Worm (Caenorhabditis elegans) whole organism, L2 larva: ENCODE measurements around the gene C05D11.5.
A peak's percentile ranks its signal among the peaks of the same experiment; 100 is the strongest.

Source experiments
- C34F6.9 ChIP-seq: fragments of 150-350 bp; optimal IDR thresholded peaks from 2 replicates; lab custom pipeline; 2014; ENCODE audit warnings: missing biosample characterization, missing genetic modification characterization
- F13H6.1 ChIP-seq: sonication (generic microtip); optimal IDR thresholded peaks from 2 replicates; lab custom pipeline; 2016; ENCODE audit warnings: missing genetic modification characterization, missing compliant biosample characterization
- R02D3.7 ChIP-seq: fragments of 150-350 bp; optimal IDR thresholded peaks from 2 replicates; lab custom pipeline; 2014; ENCODE audit warnings: missing biosample characterization, missing genetic modification characterization
- Y55F3AM.14 ChIP-seq: fragments of 200-800 bp; sonication (Bioruptor generic); optimal IDR thresholded peaks from 2 replicates; lab custom pipeline; 2018; ENCODE audit warnings: mild to moderate bottlenecking, missing genetic modification characterization, missing compliant biosample characterization
- ZK546.5 ChIP-seq: sonication (generic microtip); optimal IDR thresholded peaks from 2 replicates; lab custom pipeline; 2017; ENCODE audit warnings: missing biosample characterization, missing genetic modification characterization
- alr-1 ChIP-seq: fragments of 150-350 bp; optimal IDR thresholded peaks from 2 replicates; lab custom pipeline; 2014; ENCODE audit warnings: missing biosample characterization, missing genetic modification characterization
- aly-2 ChIP-seq: fragments of 150-350 bp; optimal IDR thresholded peaks from 2 replicates; lab custom pipeline; 2014; ENCODE audit warnings: missing biosample characterization, missing genetic modification characterization
- ama-1 ChIP-seq: fragments of 150-350 bp; optimal IDR thresholded peaks from 2 replicates; lab custom pipeline; 2018; ENCODE audit warnings: inconsistent platforms
- blmp-1 ChIP-seq: sonication (generic microtip); optimal IDR thresholded peaks from 2 replicates; lab custom pipeline; 2017; ENCODE audit warnings: missing genetic modification characterization, mild to moderate bottlenecking, missing compliant biosample characterization, antibody characterized with exemption, moderate library complexity; ENCODE audit not compliant: insufficient read depth
- ceh-16 ChIP-seq: fragments of 150-350 bp; optimal IDR thresholded peaks from 2 replicates; lab custom pipeline; 2014; ENCODE audit warnings: missing biosample characterization, missing genetic modification characterization
- ceh-82 ChIP-seq: fragments of 150-350 bp; optimal IDR thresholded peaks from 2 replicates; lab custom pipeline; 2014; ENCODE audit warnings: missing biosample characterization, missing genetic modification characterization
- crh-2 ChIP-seq: sonication (generic microtip); optimal IDR thresholded peaks from 2 replicates; lab custom pipeline; 2017; ENCODE audit warnings: missing biosample characterization, missing genetic modification characterization
- dmd-4 ChIP-seq: sonication (generic microtip); optimal IDR thresholded peaks from 2 replicates; lab custom pipeline; 2017; ENCODE audit warnings: missing biosample characterization, missing genetic modification characterization
- egl-27 ChIP-seq: sonication (generic microtip); optimal IDR thresholded peaks from 3 replicates; lab custom pipeline; 2017; ENCODE audit warnings: missing biosample characterization, missing genetic modification reagents, missing genetic modification characterization
- elt-1 ChIP-seq: fragments of 150-350 bp; optimal IDR thresholded peaks from 2 replicates; lab custom pipeline; 2014; ENCODE audit warnings: missing biosample characterization, missing genetic modification characterization
- elt-3 ChIP-seq: sonication (generic microtip); optimal IDR thresholded peaks from 2 replicates; lab custom pipeline; 2017; ENCODE audit warnings: missing biosample characterization, missing genetic modification characterization
- fos-1 ChIP-seq: fragments of 150-350 bp; optimal IDR thresholded peaks from 2 replicates; lab custom pipeline; 2014; ENCODE audit warnings: missing biosample characterization, missing genetic modification characterization
- gmeb-1 ChIP-seq: fragments of 150-350 bp; optimal IDR thresholded peaks from 2 replicates; lab custom pipeline; 2014; ENCODE audit warnings: missing biosample characterization, missing genetic modification characterization
- lin-11 ChIP-seq: fragments of 150-350 bp; sonication (generic microtip); optimal IDR thresholded peaks from 2 replicates; lab custom pipeline; 2014; ENCODE audit warnings: missing biosample characterization, missing genetic modification characterization, inconsistent platforms, mixed read lengths
- lin-13 ChIP-seq: fragments of 150-350 bp; optimal IDR thresholded peaks from 2 replicates; lab custom pipeline; 2014; ENCODE audit warnings: missing biosample characterization, missing genetic modification reagents, missing genetic modification characterization
- lin-39 ChIP-seq: fragments of 150-350 bp; optimal IDR thresholded peaks from 2 replicates; lab custom pipeline; 2014; ENCODE audit warnings: missing biosample characterization, missing genetic modification reagents, missing genetic modification characterization
- lsy-2 ChIP-seq, 2 experiments: fragments of 150-350 bp in 1 of 2; sonication (generic microtip) in 1 of 2; optimal IDR thresholded peaks; 2 replicates each; lab custom pipeline; 2014 to 2017; ENCODE audit warnings: missing biosample characterization in 2 of 2, missing genetic modification characterization in 2 of 2
- mab-5 ChIP-seq: fragments of 150-350 bp; optimal IDR thresholded peaks from 2 replicates; lab custom pipeline; 2014; ENCODE audit warnings: missing biosample characterization, missing genetic modification characterization
- mbf-1 ChIP-seq: sonication (generic microtip); optimal IDR thresholded peaks from 2 replicates; lab custom pipeline; 2017; ENCODE audit warnings: missing biosample characterization, missing genetic modification characterization
- mdl-1 ChIP-seq, 2 experiments: fragments of 150-350 bp in 1 of 2; sonication (generic microtip) in 1 of 2; optimal IDR thresholded peaks; 2 replicates each; lab custom pipeline; 2017; ENCODE audit warnings: missing biosample characterization in 2 of 2, missing genetic modification characterization in 2 of 2
- nhr-10 ChIP-seq: sonication (generic microtip); optimal IDR thresholded peaks from 2 replicates; lab custom pipeline; 2017; ENCODE audit warnings: missing biosample characterization, missing genetic modification characterization
- nhr-11 ChIP-seq: fragments of 150-350 bp; optimal IDR thresholded peaks from 2 replicates; lab custom pipeline; 2014; ENCODE audit warnings: missing biosample characterization, missing genetic modification characterization
- nhr-12 ChIP-seq: fragments of 150-350 bp; optimal IDR thresholded peaks from 2 replicates; lab custom pipeline; 2014; ENCODE audit warnings: missing biosample characterization, missing genetic modification characterization
- nhr-129 ChIP-seq: fragments of 150-350 bp; optimal IDR thresholded peaks from 2 replicates; lab custom pipeline; 2014; ENCODE audit warnings: missing biosample characterization, missing genetic modification characterization
- nhr-21 ChIP-seq: fragments of 150-350 bp; optimal IDR thresholded peaks from 2 replicates; lab custom pipeline; 2014; ENCODE audit warnings: missing biosample characterization, missing genetic modification characterization
- nhr-23 ChIP-seq: fragments of 150-350 bp; optimal IDR thresholded peaks from 2 replicates; lab custom pipeline; 2014; ENCODE audit warnings: missing biosample characterization, missing genetic modification reagents, missing genetic modification characterization
- nhr-237 ChIP-seq: fragments of 150-350 bp; optimal IDR thresholded peaks from 2 replicates; lab custom pipeline; 2014; ENCODE audit warnings: missing biosample characterization, missing genetic modification characterization
- nhr-25 ChIP-seq: fragments of 150-350 bp; sonication (generic microtip); optimal IDR thresholded peaks from 3 replicates; lab custom pipeline; 2014; ENCODE audit warnings: missing biosample characterization, missing genetic modification characterization
- nhr-6 ChIP-seq: fragments of 150-350 bp; optimal IDR thresholded peaks from 2 replicates; lab custom pipeline; 2014; ENCODE audit warnings: missing biosample characterization, missing genetic modification characterization
- nhr-77 ChIP-seq: fragments of 150-350 bp; optimal IDR thresholded peaks from 2 replicates; lab custom pipeline; 2014; ENCODE audit warnings: missing biosample characterization, missing genetic modification characterization
- peb-1 ChIP-seq: fragments of 150-350 bp; optimal IDR thresholded peaks from 2 replicates; lab custom pipeline; 2014; ENCODE audit warnings: missing biosample characterization, missing genetic modification characterization
- sem-4 ChIP-seq: fragments of 150-350 bp; optimal IDR thresholded peaks from 2 replicates; lab custom pipeline; 2014; ENCODE audit warnings: missing biosample characterization, missing genetic modification reagents, missing genetic modification characterization
- skn-1 ChIP-seq: sonication (generic microtip); optimal IDR thresholded peaks from 2 replicates; lab custom pipeline; 2017; ENCODE audit warnings: missing biosample characterization, missing genetic modification characterization
- sma-3 ChIP-seq: sonication (generic microtip); optimal IDR thresholded peaks from 2 replicates; lab custom pipeline; 2016; ENCODE audit warnings: missing genetic modification reagents, missing genetic modification characterization, missing compliant biosample characterization
- sma-9 ChIP-seq, 2 experiments: fragments of 150-350 bp in 1 of 2; sonication (generic microtip) in 1 of 2; optimal IDR thresholded peaks; 2 replicates each; lab custom pipeline; 2014 to 2016; ENCODE audit warnings: missing genetic modification characterization in 2 of 2, mild to moderate bottlenecking in 1 of 2, missing biosample characterization in 1 of 2, missing compliant biosample characterization in 1 of 2, missing genetic modification reagents in 1 of 2, moderate library complexity in 1 of 2
- snpc-4 ChIP-seq: fragments of 150-350 bp; optimal IDR thresholded peaks from 2 replicates; lab custom pipeline; 2014; ENCODE audit warnings: missing biosample characterization, missing genetic modification characterization
- unc-39 ChIP-seq: fragments of 150-350 bp; optimal IDR thresholded peaks from 2 replicates; lab custom pipeline; 2014; ENCODE audit warnings: missing biosample characterization, missing genetic modification characterization
- unc-55 ChIP-seq: fragments of 150-350 bp; sonication (generic microtip); optimal IDR thresholded peaks from 3 replicates; lab custom pipeline; 2014; ENCODE audit warnings: missing biosample characterization, missing genetic modification reagents, missing genetic modification characterization
- unc-62 ChIP-seq: fragments of 150-350 bp; optimal IDR thresholded peaks from 2 replicates; lab custom pipeline; 2014; ENCODE audit warnings: missing biosample characterization, missing genetic modification reagents, missing genetic modification characterization
- zag-1 ChIP-seq: fragments of 150-350 bp; optimal IDR thresholded peaks from 2 replicates; lab custom pipeline; 2014; ENCODE audit warnings: missing biosample characterization, missing genetic modification characterization
- ztf-1 ChIP-seq: fragments of 200-800 bp; sonication (Bioruptor generic); conservative IDR thresholded peaks from 2 replicates; pipeline ENCODE4 v1.3.6; 2022; ENCODE audit warnings: missing genetic modification characterization, missing compliant biosample characterization
- ztf-11 ChIP-seq: sonication (generic microtip); optimal IDR thresholded peaks from 2 replicates; lab custom pipeline; 2017; ENCODE audit warnings: missing biosample characterization, missing genetic modification characterization
- ztf-4 ChIP-seq: fragments of 150-350 bp; optimal IDR thresholded peaks from 2 replicates; lab custom pipeline; 2014; ENCODE audit warnings: missing biosample characterization, missing genetic modification characterization

The C05D11.5 gene

DNA sequence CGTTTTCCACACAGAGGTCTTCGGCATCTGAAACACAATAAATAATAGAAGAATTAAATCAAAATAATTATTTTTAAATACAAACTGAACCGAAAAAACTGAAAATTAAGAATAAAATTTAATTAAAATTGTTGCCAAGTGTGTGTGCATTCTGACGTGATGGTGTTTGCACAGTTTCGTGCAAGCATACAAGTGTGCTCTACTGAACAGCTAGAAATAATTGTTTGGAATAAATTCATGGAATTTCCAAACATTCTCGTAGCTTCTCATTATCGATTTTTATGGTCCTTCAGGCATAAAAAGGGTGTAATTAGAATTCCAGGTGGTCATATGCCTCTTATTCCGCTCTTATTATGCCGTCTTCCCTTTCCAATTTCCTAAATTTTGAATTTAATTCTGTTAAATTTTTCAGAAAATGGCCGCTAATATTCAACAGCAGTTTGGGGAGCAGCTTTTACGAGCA is 20.0 kb upstream of the C05D11.5 start, which contains the start of the genes mrps-17 and txdc-9:
TSS of gene mrps-17 (minus strand) at position 33 of the 463 bp plus-strand sequence.
TSS of gene txdc-9 (plus strand) at position 413 of the 463 bp plus-strand sequence.
- TF ChIP-seq crh-2 (tag; lab: Kevin White, UChicago) (peak; percentile 89), peb-1 (tag; lab: Kevin White, UChicago) (no peak), ama-1 (no peak), ztf-11 (tag; lab: Kevin White, UChicago) (no peak), unc-55 (GFP tag; lab: Kevin White, UChicago) (peak; percentile 97), mab-5 (tag; lab: Kevin White, UChicago) (peak; percentile 64), mdl-1 (tag; optimal IDR thresholded peaks at IDR 0.05; lab: Kevin White, UChicago) (no peak), ZK546.5 (tag; lab: Kevin White, UChicago) (no peak), dmd-4 (tag; lab: Kevin White, UChicago) (no peak), nhr-10 (tag; lab: Kevin White, UChicago) (no peak), nhr-12 (no peak), C34F6.9 (tag; lab: Kevin White, UChicago) (peak; percentile 97), nhr-129 (peak; percentile 74), sem-4 (tag; lab: Kevin White, UChicago) (peak; percentile 83), ceh-82 (tag; lab: Kevin White, UChicago) (no peak), nhr-21 (tag; lab: Kevin White, UChicago) (peak; percentile 47), lin-11 (tag; lab: Kevin White, UChicago) (peak; percentile 37), unc-39 (no peak), nhr-6 (tag; lab: Kevin White, UChicago) (peak; percentile 58), R02D3.7 (no peak), zag-1 (tag; lab: Kevin White, UChicago) (peak; percentile 31), ztf-4 (peak; percentile 38), unc-62 (no peak), aly-2 (tag; lab: Kevin White, UChicago) (no peak), lin-13 (GFP tag; lab: Kevin White, UChicago) (no peak), ceh-16 (tag; lab: Kevin White, UChicago) (no peak), snpc-4 (tag; lab: Kevin White, UChicago) (no peak), sma-9 (GFP tag; optimal IDR thresholded peaks at IDR 0.05; lab: Kevin White, UChicago) (peak; percentile 75), sma-9 (tag; optimal IDR thresholded peaks at IDR 0.05; lab: Kevin White, UChicago) (no peak), fos-1 (peak; percentile 60), egl-27 (peak; percentile 13), nhr-25 (no peak), nhr-77 (tag; lab: Kevin White, UChicago) (no peak), sma-3 (GFP tag; lab: Kevin White, UChicago) (peak; percentile 65), mbf-1 (tag; lab: Kevin White, UChicago) (no peak), elt-1 (tag; lab: Kevin White, UChicago) (no peak), elt-3 (no peak), nhr-23 (tag; lab: Kevin White, UChicago) (no peak), Y55F3AM.14 (GFP tag; lab: Kevin White, UChicago) (no peak), lin-39 (tag; lab: Kevin White, UChicago) (no peak), blmp-1 (tag; lab: Kevin White, UChicago) (no peak), alr-1 (tag; lab: Kevin White, UChicago) (peak; percentile 94), ztf-1 (GFP tag; lab: Robert Waterston, UW) (no peak), lsy-2 (tag; optimal IDR thresholded peaks at IDR 0.05; lab: Kevin White, UChicago) (peak; percentile 67 to 90), nhr-11 (tag; lab: Kevin White, UChicago) (peak; percentile 6), gmeb-1 (peak; percentile 71), F13H6.1 (tag; lab: Kevin White, UChicago) (peak; percentile 60), nhr-237 (tag; lab: Kevin White, UChicago) (no peak), skn-1 (no peak)
